Worm (Caenorhabditis elegans) whole organism, L1 larva: ENCODE results near the gene flp-12.

Source experiments
- C16A3.4 ChIP-seq: fragments of 150-350 bp; optimal IDR thresholded peaks from 2 replicates; lab custom pipeline; 2014; ENCODE audit warnings: missing biosample characterization, missing genetic modification characterization
- aly-2 ChIP-seq: fragments of 150-350 bp; optimal IDR thresholded peaks from 2 replicates; lab custom pipeline; 2014; ENCODE audit warnings: missing biosample characterization, missing genetic modification characterization
- ama-1 ChIP-seq: fragments of 150-350 bp; optimal IDR thresholded peaks from 2 replicates; lab custom pipeline; 2014
- blmp-1 ChIP-seq: fragments of 150-350 bp; optimal IDR thresholded peaks from 2 replicates; lab custom pipeline; 2014; ENCODE audit warnings: missing biosample characterization, missing genetic modification characterization
- ceh-82 ChIP-seq, 3 experiments: fragments of 150-350 bp in 1 of 3; sonication (generic microtip) in 2 of 3; optimal IDR thresholded peaks; 2 replicates each; lab custom pipeline; 2014 to 2017; ENCODE audit warnings: missing biosample characterization in 3 of 3, missing genetic modification characterization in 3 of 3
- dpl-1 ChIP-seq, 3 experiments: fragments of 150-350 bp in 2 of 3; sonication (generic microtip) in 1 of 3; optimal IDR thresholded peaks; 2 replicates each; lab custom pipeline; 2014 to 2017; ENCODE audit warnings: missing biosample characterization in 3 of 3, missing genetic modification characterization in 3 of 3, missing genetic modification reagents in 3 of 3
- dsc-1 ChIP-seq: sonication (generic microtip); optimal IDR thresholded peaks from 2 replicates; lab custom pipeline; 2016; ENCODE audit warnings: mild to moderate bottlenecking, missing genetic modification characterization, missing compliant biosample characterization
- efl-1 ChIP-seq, 4 experiments: fragments of 150-350 bp; optimal IDR thresholded peaks in 3 of 4; peaks in 1 of 4; 1 replicate in 1 of 4; 2 replicates in 3 of 4; lab custom pipeline; 2014; ENCODE audit warnings: missing biosample characterization in 2 of 4, missing genetic modification characterization in 2 of 4, missing genetic modification reagents in 2 of 4
- elt-2 ChIP-seq: sonication (generic microtip); optimal IDR thresholded peaks from 2 replicates; lab custom pipeline; 2016; ENCODE audit warnings: missing genetic modification characterization, mild to moderate bottlenecking, inconsistent platforms, missing compliant biosample characterization, missing genetic modification reagents
- elt-3 ChIP-seq, 6 experiments: fragments of 150-350 bp in 1 of 6; sonication (generic microtip); optimal IDR thresholded peaks; 2 replicates each; lab custom pipeline; 2017 to 2018; ENCODE audit warnings: missing biosample characterization in 6 of 6, missing genetic modification characterization in 6 of 6, inconsistent platforms in 1 of 6
- fkh-10 ChIP-seq: sonication (generic microtip); optimal IDR thresholded peaks from 2 replicates; lab custom pipeline; 2017; ENCODE audit warnings: missing biosample characterization, missing genetic modification reagents, missing genetic modification characterization
- hpl-2 ChIP-seq: fragments of 150-350 bp; optimal IDR thresholded peaks from 2 replicates; lab custom pipeline; 2014; ENCODE audit warnings: missing biosample characterization, missing genetic modification reagents, missing genetic modification characterization
- irx-1 ChIP-seq: sonication (generic microtip); optimal IDR thresholded peaks from 2 replicates; lab custom pipeline; 2016; ENCODE audit warnings: missing genetic modification characterization, missing compliant biosample characterization
- isw-1 ChIP-seq: fragments of 200-800 bp; sonication (Bioruptor generic); IDR thresholded peaks from 2 replicates; pipeline ENCODE4 v1.3.6; 2022; ENCODE audit warnings: missing genetic modification characterization, missing compliant biosample characterization
- jun-1 ChIP-seq: fragments of 150-350 bp; optimal IDR thresholded peaks from 2 replicates; lab custom pipeline; 2014; ENCODE audit warnings: missing biosample characterization, missing genetic modification reagents, missing genetic modification characterization
- lin-13 ChIP-seq: fragments of 150-350 bp; optimal IDR thresholded peaks from 2 replicates; lab custom pipeline; 2014; ENCODE audit warnings: missing biosample characterization, missing genetic modification reagents, missing genetic modification characterization
- lin-14 ChIP-seq: fragments of 200-800 bp; sonication (Bioruptor generic); optimal IDR thresholded peaks from 2 replicates; lab custom pipeline; 2018; ENCODE audit warnings: mild to moderate bottlenecking, missing genetic modification characterization, moderate library complexity, missing compliant biosample characterization
- lin-35 ChIP-seq, 2 experiments: fragments of 150-350 bp; optimal IDR thresholded peaks; 2 replicates each; lab custom pipeline; 2014; ENCODE audit warnings: missing biosample characterization in 2 of 2, missing genetic modification characterization in 2 of 2, missing genetic modification reagents in 2 of 2
- lin-39 ChIP-seq: fragments of 150-350 bp; optimal IDR thresholded peaks from 2 replicates; lab custom pipeline; 2014; ENCODE audit warnings: missing biosample characterization, missing genetic modification reagents, missing genetic modification characterization
- lir-3 ChIP-seq: sonication (generic microtip); optimal IDR thresholded peaks from 2 replicates; lab custom pipeline; 2016; ENCODE audit warnings: mild to moderate bottlenecking, missing genetic modification characterization, moderate library complexity, missing compliant biosample characterization; ENCODE audit not compliant: poor library complexity
- lsy-2 ChIP-seq, 2 experiments: fragments of 150-350 bp; optimal IDR thresholded peaks; 2 replicates each; lab custom pipeline; 2014; ENCODE audit warnings: missing biosample characterization in 2 of 2, missing genetic modification characterization in 2 of 2
- mdl-1 ChIP-seq, 2 experiments: fragments of 150-350 bp; optimal IDR thresholded peaks; 2 replicates each; lab custom pipeline; 2014 to 2017; ENCODE audit warnings: missing biosample characterization in 2 of 2, missing genetic modification characterization in 2 of 2, inconsistent platforms in 1 of 2
- mep-1 ChIP-seq: fragments of 150-350 bp; optimal IDR thresholded peaks from 2 replicates; lab custom pipeline; 2014; ENCODE audit warnings: missing biosample characterization, missing genetic modification characterization
- nhr-11 ChIP-seq: fragments of 150-350 bp; optimal IDR thresholded peaks from 2 replicates; lab custom pipeline; 2014; ENCODE audit warnings: missing biosample characterization, missing genetic modification characterization
- nhr-12 ChIP-seq: sonication (generic microtip); optimal IDR thresholded peaks from 2 replicates; lab custom pipeline; 2017; ENCODE audit warnings: missing biosample characterization, missing genetic modification characterization
- nhr-20 ChIP-seq: sonication (generic microtip); optimal IDR thresholded peaks from 2 replicates; lab custom pipeline; 2016; ENCODE audit warnings: mild to moderate bottlenecking, missing genetic modification characterization, missing compliant biosample characterization
- nhr-237 ChIP-seq: fragments of 150-350 bp; optimal IDR thresholded peaks from 2 replicates; lab custom pipeline; 2014; ENCODE audit warnings: missing biosample characterization, missing genetic modification characterization
- nhr-47 ChIP-seq: sonication (generic microtip); optimal IDR thresholded peaks from 2 replicates; lab custom pipeline; 2016; ENCODE audit warnings: mild to moderate bottlenecking, missing genetic modification characterization, moderate library complexity, missing compliant biosample characterization
- nhr-71 ChIP-seq: sonication (generic microtip); optimal IDR thresholded peaks from 2 replicates; lab custom pipeline; 2016; ENCODE audit warnings: mild to moderate bottlenecking, missing genetic modification characterization, moderate library complexity, missing compliant biosample characterization
- nhr-77 ChIP-seq: fragments of 150-350 bp; optimal IDR thresholded peaks from 2 replicates; lab custom pipeline; 2014; ENCODE audit warnings: missing biosample characterization, missing genetic modification characterization
- nhr-90 ChIP-seq: sonication (generic microtip); optimal IDR thresholded peaks from 2 replicates; lab custom pipeline; 2016; ENCODE audit warnings: mild to moderate bottlenecking, missing genetic modification characterization, missing compliant biosample characterization; ENCODE audit not compliant: poor library complexity
- pax-3 ChIP-seq: fragments of 200-800 bp; sonication (Bioruptor generic); optimal IDR thresholded peaks from 2 replicates; lab custom pipeline; 2018; ENCODE audit warnings: mild to moderate bottlenecking, missing genetic modification characterization, moderate library complexity, missing compliant biosample characterization
- rnt-1 ChIP-seq: sonication (generic microtip); optimal IDR thresholded peaks from 2 replicates; lab custom pipeline; 2016; ENCODE audit warnings: mild to moderate bottlenecking, missing genetic modification characterization, moderate library complexity, missing compliant biosample characterization
- snpc-4 ChIP-seq: fragments of 150-350 bp; optimal IDR thresholded peaks from 2 replicates; lab custom pipeline; 2014; ENCODE audit warnings: missing biosample characterization, missing genetic modification characterization
- snu-23 ChIP-seq: sonication (generic microtip); optimal IDR thresholded peaks from 2 replicates; lab custom pipeline; 2016; ENCODE audit warnings: missing genetic modification characterization, missing compliant biosample characterization
- swsn-7 ChIP-seq: sonication (generic microtip); optimal IDR thresholded peaks from 2 replicates; lab custom pipeline; 2016; ENCODE audit warnings: missing genetic modification characterization, missing compliant biosample characterization
- tbx-2 ChIP-seq: sonication (generic microtip); optimal IDR thresholded peaks from 2 replicates; lab custom pipeline; 2016; ENCODE audit warnings: missing genetic modification characterization, missing compliant biosample characterization
- tlp-1 ChIP-seq: fragments of 150-350 bp; optimal IDR thresholded peaks from 2 replicates; lab custom pipeline; 2014; ENCODE audit warnings: missing biosample characterization, missing genetic modification characterization
- unc-98 ChIP-seq: fragments of 200-800 bp; sonication (Bioruptor generic); IDR thresholded peaks from 2 replicates; pipeline ENCODE4 v1.3.6; 2022; ENCODE audit warnings: missing genetic modification characterization, missing compliant biosample characterization
- xbp-1 ChIP-seq: sonication (generic microtip); optimal IDR thresholded peaks from 2 replicates; lab custom pipeline; 2016; ENCODE audit warnings: missing genetic modification characterization, missing compliant biosample characterization
- ztf-11 ChIP-seq, 2 experiments: sonication (generic microtip); optimal IDR thresholded peaks; 2 replicates each; lab custom pipeline; 2016 to 2017; ENCODE audit warnings: missing genetic modification characterization in 2 of 2, missing biosample characterization in 1 of 2, missing compliant biosample characterization in 1 of 2

Gene flp-12

DNA sequence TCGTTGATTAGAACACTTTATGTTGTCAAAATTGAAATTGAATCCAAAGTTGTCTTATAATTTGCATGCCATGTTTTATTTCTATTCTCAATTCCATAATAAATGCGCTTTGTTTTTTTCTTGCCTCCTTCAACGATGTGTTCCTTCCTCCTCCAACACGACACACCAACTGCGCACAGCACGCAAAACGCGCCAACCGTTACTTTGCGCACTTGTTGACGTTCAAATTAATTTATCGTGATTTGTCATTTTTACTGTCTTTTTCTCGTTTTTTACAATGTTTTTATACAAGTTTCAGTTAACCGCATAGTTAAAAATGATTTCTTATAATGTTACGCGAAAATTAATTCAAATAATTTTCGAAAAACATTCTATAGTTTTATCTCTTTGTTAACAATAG, 4.2 kb downstream of the flp-12 start:
- TF ChIP-seq blmp-1 (tag; lab: Kevin White, UChicago) (peak; percentile 63), lin-14 (GFP tag; lab: Kevin White, UChicago) (peak; percentile 88), mep-1 (tag; lab: Kevin White, UChicago) (peak; percentile 80), snpc-4 (tag; lab: Kevin White, UChicago) (peak; percentile 2), aly-2 (tag; lab: Kevin White, UChicago) (no peak), mdl-1 (tag; optimal IDR thresholded peaks at IDR 0.05; lab: Kevin White, UChicago) (peak in 1 of 2 experiments; percentile 14), tbx-2 (tag; lab: Kevin White, UChicago) (peak; percentile 41), dsc-1 (no peak), tlp-1 (tag; lab: Kevin White, UChicago) (no peak), swsn-7 (tag; lab: Kevin White, UChicago) (peak; percentile 53), rnt-1 (tag; lab: Kevin White, UChicago) (peak; percentile 45), nhr-90 (tag; lab: Kevin White, UChicago) (peak; percentile 4), nhr-77 (tag; lab: Kevin White, UChicago) (no peak), elt-2 (tag; lab: Kevin White, UChicago) (no peak), pax-3 (tag; lab: Kevin White, UChicago) (no peak), lsy-2 (tag; optimal IDR thresholded peaks at IDR 0.05; lab: Kevin White, UChicago) (peak; percentile 46 to 69), efl-1 (optimal IDR thresholded peaks at IDR 0.05; lab: Kevin White, UChicago) (peak; percentile 35 to 45), efl-1 (GFP tag; optimal IDR thresholded peaks at IDR 0.05 in 1 of 2; lab: Kevin White, UChicago) (peak; percentile 26 to 92), ztf-11 (tag; optimal IDR thresholded peaks at IDR 0.05; lab: Kevin White, UChicago) (no peak), elt-3 (tag; optimal IDR thresholded peaks at IDR 0.05; lab: Kevin White, UChicago) (peak in 1 of 6 experiments; percentile 7), unc-98 (no peak), fkh-10 (no peak), nhr-237 (tag; lab: Kevin White, UChicago) (no peak), nhr-12 (tag; lab: Kevin White, UChicago) (no peak), lir-3 (tag; lab: Kevin White, UChicago) (no peak), irx-1 (tag; lab: Kevin White, UChicago) (peak; percentile 44), nhr-71 (tag; lab: Kevin White, UChicago) (peak; percentile 60), jun-1 (peak; percentile 21), hpl-2 (GFP tag; lab: Kevin White, UChicago) (no peak), ama-1 (lab: Kevin White, UChicago) (no peak), lin-39 (tag; lab: Kevin White, UChicago) (peak; percentile 5), nhr-47 (peak; percentile 54), xbp-1 (tag; lab: Kevin White, UChicago) (peak; percentile 66), nhr-20 (peak; percentile 53), isw-1 (no peak), C16A3.4 (tag; lab: Kevin White, UChicago) (peak; percentile 50), lin-35 (GFP tag; optimal IDR thresholded peaks at IDR 0.05; lab: Kevin White, UChicago) (peak; percentile 10 to 60), lin-13 (peak; percentile 45), ceh-82 (tag; optimal IDR thresholded peaks at IDR 0.05; lab: Kevin White, UChicago) (peak in 1 of 3 experiments; percentile 8), dpl-1 (GFP tag; optimal IDR thresholded peaks at IDR 0.05; lab: Kevin White, UChicago) (peak; percentile 38 to 61 (median 55)), snu-23 (peak; percentile 73)

DNA sequence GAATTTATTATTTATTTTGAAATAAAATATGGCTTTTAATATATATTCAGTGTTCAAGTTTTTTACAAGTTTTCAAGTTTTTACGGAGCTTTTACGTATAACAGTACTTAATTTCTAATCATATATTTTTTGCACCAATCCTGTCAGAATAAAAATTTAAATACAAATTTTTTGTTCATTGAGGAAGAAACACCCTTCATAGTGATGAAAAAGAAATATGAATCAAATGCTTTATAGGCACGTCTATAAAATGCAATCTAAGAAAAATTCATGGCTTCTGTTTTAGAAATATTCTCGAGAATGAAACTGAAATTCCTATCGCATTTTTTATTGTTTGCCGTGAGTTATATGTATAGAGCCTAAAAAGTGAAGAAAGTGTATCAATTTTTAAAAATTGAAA, 5.5 kb downstream of the flp-12 start, which contains the start of gene C05E11.2:
TSS of gene C05E11.2 (plus strand) at position 301 of the 400 bp plus-strand sequence.
- TF ChIP-seq nhr-11 = no peak
